Fruit fly (Drosophila melanogaster) whole organism, embryonic: ENCODE data around the gene pygo.

Experiments
- ATbp ChIP-seq: fragments of 200-800 bp; sonication (Bioruptor generic); optimal IDR thresholded peaks from 2 replicates; lab custom pipeline; 2017; ENCODE audit warnings: missing biosample characterization, mild to moderate bottlenecking, missing genetic modification characterization, missing genetic modification reagents
- Asciz ChIP-seq: fragments of 200-800 bp; sonication (Bioruptor generic); optimal IDR thresholded peaks from 2 replicates; lab custom pipeline; 2017; ENCODE audit warnings: missing biosample characterization, mild to moderate bottlenecking, missing genetic modification characterization, missing genetic modification reagents
- Atf6 ChIP-seq: fragments of 200-800 bp; sonication (Bioruptor generic); IDR thresholded peaks from 2 replicates; pipeline ENCODE4 v1.3.6; 2022; ENCODE audit warnings: missing biosample characterization, missing genetic modification characterization
- BEAF-32 ChIP-seq: fragments of 200-800 bp; sonication (Bioruptor generic); optimal IDR thresholded peaks from 3 replicates; lab custom pipeline; 2017; ENCODE audit warnings: missing biosample characterization, missing genetic modification characterization, mild to moderate bottlenecking, moderate library complexity, missing genetic modification reagents
- BtbVII ChIP-seq: fragments of 200-800 bp; sonication (Bioruptor generic); optimal IDR thresholded peaks from 3 replicates; lab custom pipeline; 2017; ENCODE audit warnings: missing biosample characterization, mild to moderate bottlenecking, missing genetic modification characterization
- CG11723 ChIP-seq: fragments of 200-800 bp; sonication (Bioruptor generic); optimal IDR thresholded peaks from 2 replicates; lab custom pipeline; 2017; ENCODE audit warnings: missing biosample characterization, mild to moderate bottlenecking, missing genetic modification characterization
- CG12744 ChIP-seq: fragments of 200-800 bp; sonication (Bioruptor generic); optimal IDR thresholded peaks from 2 replicates; lab custom pipeline; 2016; ENCODE audit warnings: missing biosample characterization, missing genetic modification characterization
- CG14441 ChIP-seq: fragments of 200-800 bp; sonication (Bioruptor generic); IDR thresholded peaks from 2 replicates; pipeline ENCODE4 v1.3.6; 2022; ENCODE audit warnings: missing biosample characterization, missing genetic modification characterization
- CG15601 ChIP-seq: fragments of 200-800 bp; sonication (Bioruptor generic); optimal IDR thresholded peaks from 3 replicates; lab custom pipeline; 2019; ENCODE audit warnings: missing biosample characterization, mild to moderate bottlenecking, missing genetic modification characterization, moderate library complexity
- CG16815 ChIP-seq: fragments of 200-800 bp; sonication (Bioruptor generic); optimal IDR thresholded peaks from 3 replicates; lab custom pipeline; 2017; ENCODE audit warnings: missing biosample characterization, mild to moderate bottlenecking, missing genetic modification characterization
- CG17612 ChIP-seq: fragments of 200-800 bp; sonication (Bioruptor generic); IDR thresholded peaks from 2 replicates; pipeline ENCODE4 v1.3.6; 2022; ENCODE audit warnings: missing biosample characterization, missing genetic modification characterization
- CG17912 ChIP-seq: fragments of 200-800 bp; sonication (Bioruptor generic); optimal IDR thresholded peaks from 2 replicates; lab custom pipeline; 2018; ENCODE audit warnings: missing biosample characterization, mild to moderate bottlenecking, missing genetic modification characterization
- CG30431 ChIP-seq: fragments of 200-800 bp; sonication (Bioruptor generic); optimal IDR thresholded peaks from 2 replicates; lab custom pipeline; 2017; ENCODE audit warnings: missing biosample characterization, missing genetic modification characterization
- CG33213 ChIP-seq: fragments of 200-800 bp; sonication (Bioruptor generic); optimal IDR thresholded peaks from 3 replicates; lab custom pipeline; 2016; ENCODE audit warnings: missing biosample characterization, missing genetic modification characterization
- CG34224 ChIP-seq: fragments of 200-800 bp; sonication (Bioruptor generic); IDR thresholded peaks from 3 replicates; pipeline ENCODE4 v1.3.6; 2022; ENCODE audit warnings: missing biosample characterization, missing genetic modification characterization; ENCODE audit not compliant: partially characterized antibody
- CG7963 ChIP-seq: fragments of 200-800 bp; sonication (Bioruptor generic); IDR thresholded peaks from 3 replicates; pipeline ENCODE4 v1.3.6; 2022; ENCODE audit warnings: missing biosample characterization, missing genetic modification characterization; ENCODE audit not compliant: partially characterized antibody
- CoRest ChIP-seq: fragments of 200-800 bp; sonication (Bioruptor generic); optimal IDR thresholded peaks from 3 replicates; lab custom pipeline; 2018; ENCODE audit warnings: missing biosample characterization, mild to moderate bottlenecking, missing genetic modification characterization, moderate library complexity
- D ChIP-seq, 2 experiments: fragments of 200-800 bp in 1 of 2; fragments of >200 bp in 1 of 2; sonication (Bioruptor generic) in 1 of 2; optimal IDR thresholded peaks; 2 replicates in 1 of 2; 3 replicates in 1 of 2; lab custom pipeline; 2017; ENCODE audit warnings: mild to moderate bottlenecking in 1 of 2, missing biosample characterization in 1 of 2, missing genetic modification characterization in 1 of 2, missing genetic modification reagents in 1 of 2
- D19A ChIP-seq: fragments of 200-800 bp; optimal IDR thresholded peaks from 3 replicates; lab custom pipeline; 2019; ENCODE audit warnings: missing biosample characterization, mild to moderate bottlenecking, missing genetic modification characterization, moderate library complexity
- D19B ChIP-seq: fragments of 200-800 bp; sonication (Bioruptor generic); optimal IDR thresholded peaks from 2 replicates; lab custom pipeline; 2017; ENCODE audit warnings: missing biosample characterization, mild to moderate bottlenecking, missing genetic modification characterization
- Ets97D ChIP-seq: fragments of 200-800 bp; sonication (Bioruptor generic); optimal IDR thresholded peaks from 3 replicates; lab custom pipeline; 2016; ENCODE audit warnings: missing biosample characterization, missing genetic modification characterization
- Fer3 ChIP-seq: fragments of 200-800 bp; sonication (Bioruptor generic); optimal IDR thresholded peaks from 2 replicates; lab custom pipeline; 2018; ENCODE audit warnings: missing biosample characterization, mild to moderate bottlenecking, missing genetic modification characterization, moderate library complexity
- Jarid2 ChIP-seq: fragments of 200-800 bp; sonication (Bioruptor generic); optimal IDR thresholded peaks from 3 replicates; lab custom pipeline; 2017; ENCODE audit warnings: mild to moderate bottlenecking, missing biosample characterization, missing genetic modification reagents, missing genetic modification characterization
- Myb ChIP-seq: fragments of 200-800 bp; sonication (Bioruptor generic); optimal IDR thresholded peaks from 2 replicates; lab custom pipeline; 2016; ENCODE audit warnings: missing biosample characterization, missing genetic modification characterization
- Optix ChIP-seq: fragments of 200-800 bp; sonication (Bioruptor generic); IDR thresholded peaks from 3 replicates; pipeline ENCODE4 v1.3.6; 2022; ENCODE audit warnings: missing biosample characterization, missing genetic modification characterization
- Sin3A ChIP-seq: fragments of >200 bp; optimal IDR thresholded peaks from 2 replicates; lab custom pipeline; 2018
- Sox100B ChIP-seq: fragments of 200-800 bp; sonication (Bioruptor generic); optimal IDR thresholded peaks from 3 replicates; lab custom pipeline; 2018; ENCODE audit warnings: missing biosample characterization, mild to moderate bottlenecking, missing genetic modification characterization
- Xbp1 ChIP-seq: fragments of 200-800 bp; sonication (Bioruptor generic); optimal IDR thresholded peaks from 3 replicates; lab custom pipeline; 2016; ENCODE audit warnings: missing biosample characterization, mild to moderate bottlenecking, missing genetic modification characterization
- abd-A ChIP-seq: fragments of 200-800 bp; sonication (Bioruptor generic); optimal IDR thresholded peaks from 3 replicates; lab custom pipeline; 2019; ENCODE audit warnings: missing biosample characterization, mild to moderate bottlenecking, missing genetic modification characterization, moderate library complexity
- ci ChIP-seq: fragments of 200-800 bp; sonication (Bioruptor generic); IDR thresholded peaks from 3 replicates; pipeline ENCODE4 v1.3.6; 2022; ENCODE audit warnings: missing biosample characterization, missing genetic modification characterization
- crol ChIP-seq: fragments of 200-800 bp; sonication (Bioruptor generic); IDR thresholded peaks from 2 replicates; pipeline ENCODE4 v1.3.6; 2022; ENCODE audit warnings: missing biosample characterization, missing genetic modification characterization
- dimm ChIP-seq: fragments of 200-800 bp; sonication (Bioruptor generic); IDR thresholded peaks from 2 replicates; pipeline ENCODE4 v1.3.6; 2022; ENCODE audit warnings: missing biosample characterization, missing genetic modification characterization
- dmrt99B ChIP-seq: fragments of 200-800 bp; sonication (Bioruptor generic); optimal IDR thresholded peaks from 2 replicates; lab custom pipeline; 2018; ENCODE audit warnings: missing biosample characterization, mild to moderate bottlenecking, missing genetic modification characterization, moderate library complexity
- en ChIP-seq: fragments of 200-800 bp; sonication (Bioruptor generic); optimal IDR thresholded peaks from 2 replicates; lab custom pipeline; 2016; ENCODE audit warnings: missing biosample characterization, missing genetic modification characterization
- hkb ChIP-seq, 2 experiments: fragments of 200-800 bp in 1 of 2; fragments of >200 bp in 1 of 2; sonication (Bioruptor generic) in 1 of 2; IDR thresholded peaks in 1 of 2; optimal IDR thresholded peaks in 1 of 2; 2 replicates each; pipeline versions ENCODE4 v1.3.6 to Lab custom; 2017 to 2022; ENCODE audit warnings: missing biosample characterization in 1 of 2, missing genetic modification characterization in 1 of 2
- ind ChIP-seq: fragments of 200-800 bp; sonication (Bioruptor generic); optimal IDR thresholded peaks from 3 replicates; lab custom pipeline; 2016; ENCODE audit warnings: missing biosample characterization, missing genetic modification characterization
- kah ChIP-seq: fragments of 200-800 bp; sonication (Bioruptor generic); optimal IDR thresholded peaks from 2 replicates; lab custom pipeline; 2018; ENCODE audit warnings: missing biosample characterization, mild to moderate bottlenecking, missing genetic modification characterization
- lbe ChIP-seq: fragments of 200-800 bp; sonication (Bioruptor generic); optimal IDR thresholded peaks from 2 replicates; lab custom pipeline; 2016; ENCODE audit warnings: missing biosample characterization, mild to moderate bottlenecking, missing genetic modification characterization
- luna ChIP-seq: fragments of 200-800 bp; sonication (Bioruptor generic); optimal IDR thresholded peaks from 2 replicates; lab custom pipeline; 2016; ENCODE audit warnings: missing biosample characterization, missing genetic modification characterization
- mirr ChIP-seq: fragments of 200-800 bp; sonication (Bioruptor generic); optimal IDR thresholded peaks from 3 replicates; lab custom pipeline; 2018; ENCODE audit warnings: missing biosample characterization, mild to moderate bottlenecking, missing genetic modification characterization
- oc ChIP-seq: fragments of 200-800 bp; sonication (Bioruptor generic); optimal IDR thresholded peaks from 2 replicates; lab custom pipeline; 2018; ENCODE audit warnings: missing biosample characterization, mild to moderate bottlenecking, missing genetic modification characterization, moderate library complexity
- pfk ChIP-seq: fragments of 200-800 bp; sonication (Bioruptor generic); optimal IDR thresholded peaks from 2 replicates; lab custom pipeline; 2018; ENCODE audit warnings: missing biosample characterization, mild to moderate bottlenecking, missing genetic modification characterization, moderate library complexity
- pho ChIP-seq: fragments of 200-800 bp; sonication (Bioruptor generic); optimal IDR thresholded peaks from 2 replicates; lab custom pipeline; 2016; ENCODE audit warnings: missing biosample characterization, missing genetic modification characterization
- pnt ChIP-seq: fragments of 200-800 bp; sonication (Bioruptor generic); optimal IDR thresholded peaks from 3 replicates; lab custom pipeline; 2016; ENCODE audit warnings: missing biosample characterization, missing genetic modification characterization
- pum ChIP-seq: fragments of 200-800 bp; sonication (Bioruptor generic); optimal IDR thresholded peaks from 2 replicates; lab custom pipeline; 2016; ENCODE audit warnings: missing biosample characterization, missing genetic modification characterization
- sob ChIP-seq: fragments of 200-800 bp; sonication (Bioruptor generic); IDR thresholded peaks from 2 replicates; pipeline ENCODE4 v1.3.6; 2022; ENCODE audit warnings: missing biosample characterization, missing genetic modification characterization
- ssp ChIP-seq: fragments of 200-800 bp; sonication (Bioruptor generic); IDR thresholded peaks from 2 replicates; pipeline ENCODE4 v1.3.6; 2022; ENCODE audit warnings: missing biosample characterization, missing genetic modification characterization
- tap ChIP-seq: fragments of 200-800 bp; optimal IDR thresholded peaks from 3 replicates; lab custom pipeline; 2019; ENCODE audit warnings: missing biosample characterization, mild to moderate bottlenecking, missing genetic modification characterization, moderate library complexity
- tup ChIP-seq: fragments of 200-800 bp; sonication (Bioruptor generic); optimal IDR thresholded peaks from 2 replicates; lab custom pipeline; 2016; ENCODE audit warnings: missing biosample characterization, mild to moderate bottlenecking, missing genetic modification characterization, moderate library complexity
- unpg ChIP-seq: fragments of 200-800 bp; sonication (Bioruptor generic); optimal IDR thresholded peaks from 3 replicates; lab custom pipeline; 2018; ENCODE audit warnings: missing biosample characterization, mild to moderate bottlenecking, missing genetic modification characterization, moderate library complexity

Gene pygo

DNA sequence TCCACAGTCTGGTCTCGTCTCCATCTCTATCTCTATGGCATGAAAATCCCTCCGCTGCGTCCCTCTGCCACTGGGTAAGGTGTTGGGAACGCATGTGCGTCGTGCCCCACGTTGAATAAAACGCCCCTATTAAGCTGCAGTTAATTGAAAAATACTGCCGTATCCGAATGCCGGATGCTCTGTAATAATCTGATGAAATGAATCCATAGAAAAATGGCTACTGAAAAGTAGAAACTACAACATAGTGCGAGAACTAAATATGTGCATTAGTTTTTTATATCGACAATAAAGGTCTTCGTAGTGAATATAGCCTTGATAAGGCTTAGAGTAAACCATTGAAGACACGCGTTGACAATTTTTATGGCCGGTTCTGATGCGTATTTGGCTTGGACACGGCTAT lies 13.8 kb downstream of the pygo start (continued):
- TF ChIP-seq Jarid2 (GFP tag; lab: Kevin White, UChicago) (no peak), dmrt99B (tag; lab: Kevin White, UChicago) (no peak), Optix (GFP tag; lab: Robert Waterston, UW) (no peak), CG15601 (peak; percentile 61), BtbVII (no peak), CG17912 (GFP tag; lab: Kevin White, UChicago) (no peak), pnt (GFP tag; lab: Kevin White, UChicago) (peak; percentile 49), D19B (GFP tag; lab: Kevin White, UChicago) (no peak), mirr (GFP tag; lab: Kevin White, UChicago) (no peak), CG17612 (GFP tag; lab: Robert Waterston, UW) (no peak), pfk (GFP tag; lab: Kevin White, UChicago) (no peak), D (optimal IDR thresholded peaks at IDR 0.05; lab: Kevin White, UChicago) (no peak), D (GFP tag; optimal IDR thresholded peaks at IDR 0.05; lab: Kevin White, UChicago) (peak; percentile 62), CoRest (peak; percentile 61), Myb (no peak), luna (GFP tag; lab: Kevin White, UChicago) (no peak), abd-A (tag; lab: Kevin White, UChicago) (no peak), en (no peak), Fer3 (tag; lab: Kevin White, UChicago) (no peak), Atf6 (GFP tag; lab: Robert Waterston, UW) (no peak; the same call in 1 of the 2 replicates), ci (peak; percentile 86), CG34224 (GFP tag; lab: Robert Waterston, UW) (no peak), CG12744 (no peak), Sox100B (GFP tag; lab: Kevin White, UChicago) (no peak), Sin3A (no peak), sob (GFP tag; lab: Robert Waterston, UW) (no peak), unpg (GFP tag; lab: Kevin White, UChicago) (no peak), pho (no peak), CG11723 (no peak), ssp (GFP tag; lab: Robert Waterston, UW) (peak; percentile 48), ind (peak; percentile 37), oc (peak; percentile 59), tap (peak; percentile 31), CG33213 (peak; percentile 16), Ets97D (GFP tag; lab: Kevin White, UChicago) (peak; percentile 20), dimm (peak; percentile 64), tup (GFP tag; lab: Kevin White, UChicago) (no peak), hkb (optimal IDR thresholded peaks at IDR 0.05; lab: Kevin White, UChicago) (no peak), hkb (GFP tag; IDR thresholded peaks at IDR 0.05; lab: Robert Waterston, UW) (peak; percentile 68), pum (peak; percentile 41), lbe (GFP tag; lab: Kevin White, UChicago) (no peak), CG14441 (GFP tag; lab: Robert Waterston, UW) (peak; percentile 54; the same call in 1 of the 2 replicates), kah (GFP tag; lab: Kevin White, UChicago) (no peak), CG16815 (GFP tag; lab: Kevin White, UChicago) (peak; percentile 10), BEAF-32 (GFP tag; lab: Kevin White, UChicago) (no peak), CG30431 (GFP tag; lab: Kevin White, UChicago) (no peak), crol (peak; percentile 53), Xbp1 (peak; percentile 27), Asciz (GFP tag; lab: Kevin White, UChicago) (peak; percentile 11), D19A (tag; lab: Kevin White, UChicago) (peak; percentile 96), CG7963 (GFP tag; lab: Robert Waterston, UW) (no peak), ATbp (GFP tag; lab: Kevin White, UChicago) (peak; percentile 13)
